Fruit fly (Drosophila melanogaster) whole organism, embryonic: Measurements from ENCODE around the gene CG5815.

Source experiments
- Atf-2 ChIP-seq: fragments of 200-800 bp; sonication (Bioruptor generic); optimal IDR thresholded peaks from 2 replicates; lab custom pipeline; 2016; ENCODE audit warnings: missing biosample characterization, missing genetic modification characterization
- CG1024 ChIP-seq: fragments of 200-800 bp; sonication (Bioruptor generic); IDR thresholded peaks from 2 replicates; pipeline ENCODE4 v1.3.6; 2022; ENCODE audit warnings: missing biosample characterization, missing genetic modification characterization
- CG10959 ChIP-seq: fragments of 200-800 bp; sonication (Bioruptor generic); IDR thresholded peaks from 2 replicates; pipeline ENCODE4 v1.3.6; 2022; ENCODE audit warnings: missing biosample characterization, missing genetic modification characterization
- CG12104 ChIP-seq: fragments of 200-800 bp; sonication (Bioruptor generic); optimal IDR thresholded peaks from 3 replicates; lab custom pipeline; 2016; ENCODE audit warnings: missing biosample characterization, missing genetic modification characterization
- CG12659 ChIP-seq: fragments of 200-800 bp; sonication (Bioruptor generic); optimal IDR thresholded peaks from 3 replicates; lab custom pipeline; 2017; ENCODE audit warnings: mild to moderate bottlenecking, missing biosample characterization, missing genetic modification reagents, missing genetic modification characterization
- CG12942 ChIP-seq: fragments of 200-800 bp; sonication (Bioruptor generic); optimal IDR thresholded peaks from 3 replicates; lab custom pipeline; 2016; ENCODE audit warnings: missing biosample characterization, missing genetic modification characterization
- CG13123 ChIP-seq: fragments of 200-800 bp; sonication (Bioruptor generic); optimal IDR thresholded peaks from 2 replicates; lab custom pipeline; 2016; ENCODE audit warnings: missing biosample characterization, missing genetic modification characterization
- CG15514 ChIP-seq: fragments of 200-800 bp; sonication (Bioruptor generic); optimal IDR thresholded peaks from 3 replicates; lab custom pipeline; 2017; ENCODE audit warnings: missing biosample characterization, missing genetic modification characterization, mild to moderate bottlenecking, moderate library complexity, missing genetic modification reagents
- CG15601 ChIP-seq: fragments of 200-800 bp; sonication (Bioruptor generic); optimal IDR thresholded peaks from 3 replicates; lab custom pipeline; 2019; ENCODE audit warnings: missing biosample characterization, mild to moderate bottlenecking, missing genetic modification characterization, moderate library complexity
- CG1602 ChIP-seq: fragments of 200-800 bp; sonication (Bioruptor generic); optimal IDR thresholded peaks from 3 replicates; lab custom pipeline; 2016; ENCODE audit warnings: missing biosample characterization, missing genetic modification characterization
- CG16863 ChIP-seq: fragments of 200-800 bp; sonication (Bioruptor generic); optimal IDR thresholded peaks from 3 replicates; lab custom pipeline; 2016; ENCODE audit warnings: missing biosample characterization, missing genetic modification characterization
- CG17568 ChIP-seq: fragments of 200-800 bp; sonication (Bioruptor generic); optimal IDR thresholded peaks from 2 replicates; lab custom pipeline; 2018; ENCODE audit warnings: missing biosample characterization, mild to moderate bottlenecking, missing genetic modification characterization, moderate library complexity
- CG2129 ChIP-seq: fragments of 200-800 bp; sonication (Bioruptor generic); IDR thresholded peaks from 2 replicates; pipeline ENCODE4 v1.3.6; 2022; ENCODE audit warnings: missing biosample characterization, missing genetic modification characterization; ENCODE audit not compliant: partially characterized antibody
- CG31365 ChIP-seq: fragments of 200-800 bp; sonication (Bioruptor generic); optimal IDR thresholded peaks from 2 replicates; lab custom pipeline; 2018; ENCODE audit warnings: missing biosample characterization, mild to moderate bottlenecking, missing genetic modification characterization
- CG3281 ChIP-seq: fragments of 200-800 bp; sonication (Bioruptor generic); optimal IDR thresholded peaks from 3 replicates; lab custom pipeline; 2017; ENCODE audit warnings: missing biosample characterization, mild to moderate bottlenecking, missing genetic modification characterization
- CG3995 ChIP-seq: fragments of 200-800 bp; sonication (Bioruptor generic); optimal IDR thresholded peaks from 3 replicates; lab custom pipeline; 2016; ENCODE audit warnings: missing biosample characterization, missing genetic modification characterization
- CG5180 ChIP-seq: fragments of 200-800 bp; sonication (Bioruptor generic); optimal IDR thresholded peaks from 3 replicates; lab custom pipeline; 2017; ENCODE audit warnings: missing biosample characterization, missing genetic modification characterization, mild to moderate bottlenecking, moderate library complexity, missing genetic modification reagents
- CG5245 ChIP-seq: fragments of 200-800 bp; sonication (Bioruptor generic); optimal IDR thresholded peaks from 3 replicates; lab custom pipeline; 2016; ENCODE audit warnings: missing biosample characterization, missing genetic modification characterization
- CG6765 ChIP-seq: fragments of 200-800 bp; sonication (Bioruptor generic); optimal IDR thresholded peaks from 3 replicates; lab custom pipeline; 2017; ENCODE audit warnings: missing biosample characterization, mild to moderate bottlenecking, missing genetic modification characterization
- CG7786 ChIP-seq: fragments of 200-800 bp; sonication (Bioruptor generic); optimal IDR thresholded peaks from 2 replicates; lab custom pipeline; 2016; ENCODE audit warnings: missing biosample characterization, missing genetic modification characterization
- CG7839 ChIP-seq: fragments of 200-800 bp; sonication (Bioruptor generic); optimal IDR thresholded peaks from 3 replicates; lab custom pipeline; 2018; ENCODE audit warnings: missing biosample characterization, mild to moderate bottlenecking, missing genetic modification characterization, moderate library complexity
- CG7987 ChIP-seq: fragments of 200-800 bp; sonication (Bioruptor generic); optimal IDR thresholded peaks from 2 replicates; lab custom pipeline; 2018; ENCODE audit warnings: missing biosample characterization, mild to moderate bottlenecking, missing genetic modification characterization, moderate library complexity
- CG8388 ChIP-seq: fragments of 200-800 bp; sonication (Bioruptor generic); optimal IDR thresholded peaks from 2 replicates; lab custom pipeline; 2019; ENCODE audit warnings: missing biosample characterization, mild to moderate bottlenecking, missing genetic modification characterization, moderate library complexity
- CG9797 ChIP-seq: fragments of 200-800 bp; sonication (Bioruptor generic); optimal IDR thresholded peaks from 3 replicates; lab custom pipeline; 2018; ENCODE audit warnings: missing biosample characterization, mild to moderate bottlenecking, missing genetic modification characterization
- CoRest ChIP-seq: fragments of 200-800 bp; sonication (Bioruptor generic); optimal IDR thresholded peaks from 3 replicates; lab custom pipeline; 2018; ENCODE audit warnings: missing biosample characterization, mild to moderate bottlenecking, missing genetic modification characterization, moderate library complexity
- Dip2 ChIP-seq: fragments of 200-800 bp; sonication (Bioruptor generic); IDR thresholded peaks from 2 replicates; pipeline ENCODE4 v1.3.6; 2022; ENCODE audit warnings: missing biosample characterization, missing genetic modification characterization
- Fer2 ChIP-seq: fragments of 200-800 bp; sonication (Bioruptor generic); optimal IDR thresholded peaks from 2 replicates; lab custom pipeline; 2018; ENCODE audit warnings: missing biosample characterization, mild to moderate bottlenecking, missing genetic modification characterization, moderate library complexity
- Hr78 ChIP-seq, 2 experiments: fragments of 200-800 bp in 1 of 2; fragments of >200 bp in 1 of 2; sonication (Bioruptor generic) in 1 of 2; optimal IDR thresholded peaks; 2 replicates each; lab custom pipeline; 2017 to 2019; ENCODE audit warnings: missing biosample characterization in 2 of 2, missing genetic modification characterization in 2 of 2, mild to moderate bottlenecking in 1 of 2, moderate library complexity in 1 of 2
- Mes4 ChIP-seq: fragments of 200-800 bp; sonication (Bioruptor generic); optimal IDR thresholded peaks from 2 replicates; lab custom pipeline; 2016; ENCODE audit warnings: missing biosample characterization, missing genetic modification characterization
- NC2α ChIP-seq: fragments of 200-800 bp; sonication (Bioruptor generic); optimal IDR thresholded peaks from 2 replicates; lab custom pipeline; 2016; ENCODE audit warnings: missing biosample characterization, missing genetic modification characterization
- NC2β ChIP-seq: fragments of 200-800 bp; sonication (Bioruptor generic); optimal IDR thresholded peaks from 2 replicates; lab custom pipeline; 2016; ENCODE audit warnings: missing biosample characterization, missing genetic modification characterization
- PHDP ChIP-seq: fragments of 200-800 bp; sonication (Bioruptor generic); optimal IDR thresholded peaks from 3 replicates; lab custom pipeline; 2018; ENCODE audit warnings: missing biosample characterization, mild to moderate bottlenecking, missing genetic modification characterization, moderate library complexity
- Sox102F ChIP-seq: fragments of 200-800 bp; sonication (Bioruptor generic); optimal IDR thresholded peaks from 2 replicates; lab custom pipeline; 2018; ENCODE audit warnings: missing biosample characterization, mild to moderate bottlenecking, missing genetic modification characterization, moderate library complexity
- br ChIP-seq: fragments of >200 bp; optimal IDR thresholded peaks from 2 replicates; lab custom pipeline; 2017
- bsh ChIP-seq, 2 experiments: fragments of 200-800 bp; sonication (Bioruptor generic); optimal IDR thresholded peaks; 2 replicates each; lab custom pipeline; 2017 to 2018; ENCODE audit warnings: mild to moderate bottlenecking in 2 of 2, missing biosample characterization in 2 of 2, missing genetic modification characterization in 2 of 2, moderate library complexity in 1 of 2
- corto ChIP-seq: fragments of 200-800 bp; sonication (Bioruptor generic); optimal IDR thresholded peaks from 2 replicates; lab custom pipeline; 2016; ENCODE audit warnings: missing biosample characterization, mild to moderate bottlenecking, missing genetic modification characterization, moderate library complexity
- crol ChIP-seq: fragments of 200-800 bp; sonication (Bioruptor generic); IDR thresholded peaks from 2 replicates; pipeline ENCODE4 v1.3.6; 2022; ENCODE audit warnings: missing biosample characterization, missing genetic modification characterization
- hbn ChIP-seq: fragments of 200-800 bp; sonication (Bioruptor generic); IDR thresholded peaks from 2 replicates; pipeline ENCODE4 v1.3.6; 2022; ENCODE audit warnings: missing biosample characterization, missing genetic modification characterization; ENCODE audit not compliant: partially characterized antibody
- jing ChIP-seq: fragments of 200-800 bp; sonication (Bioruptor generic); optimal IDR thresholded peaks from 2 replicates; lab custom pipeline; 2018; ENCODE audit warnings: missing biosample characterization, mild to moderate bottlenecking, missing genetic modification characterization
- kni ChIP-seq: fragments of 200-800 bp; sonication (Bioruptor generic); optimal IDR thresholded peaks from 3 replicates; lab custom pipeline; 2017; ENCODE audit warnings: mild to moderate bottlenecking, missing biosample characterization, missing genetic modification reagents, missing genetic modification characterization
- nmo ChIP-seq: fragments of 200-800 bp; sonication (Bioruptor generic); optimal IDR thresholded peaks from 2 replicates; lab custom pipeline; 2018; ENCODE audit warnings: missing biosample characterization, mild to moderate bottlenecking, missing genetic modification characterization, moderate library complexity
- pita ChIP-seq: fragments of 200-800 bp; sonication (Bioruptor generic); optimal IDR thresholded peaks from 2 replicates; lab custom pipeline; 2017; ENCODE audit warnings: missing biosample characterization, mild to moderate bottlenecking, missing genetic modification characterization
- schlank ChIP-seq: fragments of 200-800 bp; sonication (Bioruptor generic); optimal IDR thresholded peaks from 2 replicates; lab custom pipeline; 2018; ENCODE audit warnings: missing biosample characterization, mild to moderate bottlenecking, missing genetic modification characterization
- sob ChIP-seq: fragments of 200-800 bp; sonication (Bioruptor generic); IDR thresholded peaks from 2 replicates; pipeline ENCODE4 v1.3.6; 2022; ENCODE audit warnings: missing biosample characterization, missing genetic modification characterization
- unpg ChIP-seq: fragments of 200-800 bp; sonication (Bioruptor generic); optimal IDR thresholded peaks from 3 replicates; lab custom pipeline; 2018; ENCODE audit warnings: missing biosample characterization, mild to moderate bottlenecking, missing genetic modification characterization, moderate library complexity
- vvl ChIP-seq: fragments of 200-800 bp; sonication (Bioruptor generic); IDR thresholded peaks from 2 replicates; pipeline ENCODE4 v1.3.6; 2022; ENCODE audit warnings: missing biosample characterization, missing genetic modification characterization
- wek ChIP-seq: fragments of 200-800 bp; sonication (Bioruptor generic); optimal IDR thresholded peaks from 3 replicates; lab custom pipeline; 2018; ENCODE audit warnings: missing biosample characterization, mild to moderate bottlenecking, missing genetic modification characterization, moderate library complexity

CG5815 gene

DNA sequence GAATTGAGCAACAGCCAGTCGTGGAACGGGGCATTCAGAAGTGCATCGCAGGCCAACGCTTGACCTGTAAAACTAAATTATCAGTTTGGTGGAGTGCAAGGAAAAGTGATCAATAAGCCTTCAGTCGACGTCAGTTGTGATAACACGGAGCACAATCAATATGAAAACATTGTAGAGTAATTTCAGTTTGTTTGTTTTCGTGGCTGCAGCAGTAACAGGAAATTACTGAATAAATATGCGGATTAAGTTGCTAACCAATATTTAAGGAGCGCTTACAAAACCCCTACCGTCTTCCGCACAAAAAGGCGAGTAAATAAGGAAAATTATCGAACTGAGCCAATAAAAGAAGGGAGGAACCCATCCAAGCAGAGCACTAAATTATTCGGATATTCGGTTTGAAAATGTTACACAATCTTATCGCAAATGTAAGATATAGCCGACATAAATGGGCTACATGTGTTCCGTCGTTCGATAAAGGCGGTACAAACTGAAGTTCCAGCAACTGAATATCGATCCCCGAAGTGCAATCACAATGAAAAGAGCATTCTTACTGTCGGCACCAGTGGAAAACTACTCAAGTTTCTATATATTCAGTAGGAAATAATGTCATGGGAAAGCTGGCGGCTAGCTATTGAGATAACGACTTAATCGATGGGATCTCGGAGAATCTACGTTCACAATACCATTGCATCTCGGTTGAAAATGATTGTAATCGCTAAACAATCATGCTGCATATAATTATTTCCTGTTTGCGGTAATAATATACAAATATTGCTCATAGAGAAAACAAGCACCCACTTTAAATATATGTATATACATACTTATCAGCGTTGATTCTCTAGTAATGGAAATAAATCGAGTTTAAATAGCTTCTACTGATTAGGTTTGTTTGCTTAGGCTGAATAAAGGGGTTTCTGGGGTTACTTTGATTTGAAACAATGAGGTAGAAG, 23.6 kb downstream of the CG5815 start (continued):
- TF ChIP-seq Sox102F (peak; percentile 62), NC2α (GFP tag; lab: Kevin White, UChicago) (peak; percentile 80), Atf-2 (GFP tag; lab: Kevin White, UChicago) (peak; percentile 58), CG6765 (GFP tag; lab: Kevin White, UChicago) (no peak), CG1024 (peak; percentile 61), CG16863 (peak; percentile 77), wek (GFP tag; lab: Kevin White, UChicago) (peak; percentile 75), jing (GFP tag; lab: Kevin White, UChicago) (peak; percentile 40), nmo (peak; percentile 27), CoRest (peak; percentile 57), PHDP (tag; lab: Kevin White, UChicago) (peak; percentile 66), CG3281 (GFP tag; lab: Kevin White, UChicago) (peak; percentile 20), hbn (no peak), CG12659 (peak; percentile 46), Fer2 (tag; lab: Kevin White, UChicago) (no peak), Hr78 (GFP tag; optimal IDR thresholded peaks at IDR 0.05; lab: Kevin White, UChicago) (peak in 1 of 2 experiments; percentile 55), CG15514 (GFP tag; lab: Kevin White, UChicago) (peak; percentile 41), br (no peak), CG5180 (GFP tag; lab: Kevin White, UChicago) (peak; percentile 69), sob (GFP tag; lab: Robert Waterston, UW) (0 out of 2 replicates have a peak, but pooled peaks have one; percentile 44), CG13123 (peak; percentile 66), unpg (GFP tag; lab: Kevin White, UChicago) (peak; percentile 67), bsh (GFP tag; optimal IDR thresholded peaks at IDR 0.05; lab: Kevin White, UChicago) (peak in 1 of 2 experiments; percentile 73), crol (GFP tag; lab: Robert Waterston, UW) (no peak), CG7987 (GFP tag; lab: Kevin White, UChicago) (peak; percentile 80), CG31365 (tag; lab: Kevin White, UChicago) (peak; percentile 21), CG17568 (GFP tag; lab: Kevin White, UChicago) (peak; percentile 77), CG1602 (GFP tag; lab: Kevin White, UChicago) (peak; percentile 71), CG12104 (GFP tag; lab: Kevin White, UChicago) (peak; percentile 41), schlank (tag; lab: Kevin White, UChicago) (peak; percentile 7), corto (GFP tag; lab: Kevin White, UChicago) (no peak), CG15601 (tag; lab: Kevin White, UChicago) (peak; percentile 77), pita (no peak), kni (peak; percentile 66), Dip2 (GFP tag; lab: Robert Waterston, UW) (no peak), CG2129 (GFP tag; lab: Robert Waterston, UW) (no peak), vvl (GFP tag; lab: Robert Waterston, UW) (peak; percentile 43; the same call in 1 of the 2 replicates), NC2β (GFP tag; lab: Kevin White, UChicago) (peak; percentile 86), CG5245 (GFP tag; lab: Kevin White, UChicago) (peak; percentile 53), CG8388 (peak; percentile 28), CG9797 (GFP tag; lab: Kevin White, UChicago) (peak; percentile 1), CG7839 (tag; lab: Kevin White, UChicago) (peak; percentile 56), CG10959 (peak; percentile 50; the same call in 1 of the 2 replicates), CG12942 (GFP tag; lab: Kevin White, UChicago) (peak; percentile 56), CG7786 (GFP tag; lab: Kevin White, UChicago) (peak; percentile 29), Mes4 (GFP tag; lab: Kevin White, UChicago) (peak; percentile 71), CG3995 (GFP tag; lab: Kevin White, UChicago) (no peak)
